Worm (Caenorhabditis elegans): ENCODE measurements around the gene end-3.

DNA sequence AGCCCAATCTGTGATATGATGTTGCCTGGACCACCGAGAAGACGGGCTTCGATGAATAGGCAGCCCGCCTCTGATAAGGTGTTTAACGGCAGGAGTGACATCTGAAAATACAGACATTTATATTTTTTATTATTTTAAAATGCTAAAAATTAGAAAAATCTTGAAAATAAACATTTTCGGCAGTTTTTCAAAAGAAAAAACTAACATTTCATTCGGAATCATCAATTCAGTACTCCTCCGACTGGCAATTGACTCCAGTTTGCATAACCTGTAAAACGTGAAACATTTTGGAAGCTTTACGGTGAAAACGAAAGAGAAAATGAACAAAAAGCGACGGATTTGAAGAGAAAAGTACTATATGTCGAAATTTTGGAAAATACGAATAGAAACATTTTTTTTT lies 8.7 kb upstream of the end-3 start, which contains the start of gene ric-7:
- TF ChIP-seq gei-8 (GFP tag; optimal IDR thresholded peaks at IDR 0.05) = no peak
- TF ChIP-seq jun-1 (tag; optimal IDR thresholded peaks at IDR 0.05) = no peak
- TF ChIP-seq R02D3.7 (tag; optimal IDR thresholded peaks at IDR 0.05) = no peak
- TF ChIP-seq ceh-32 (tag; optimal IDR thresholded peaks at IDR 0.05; ENCODE audit: poor library complexity) = no peak
- TF ChIP-seq nhr-77 (tag; optimal IDR thresholded peaks at IDR 0.05) = no peak
- no peak for TF ChIP-seq T26A8.4 (GFP tag; IDR thresholded peaks at IDR 0.05)
- TF ChIP-seq dmd-9 (GFP tag; IDR thresholded peaks at IDR 0.05) = no peak
- TF ChIP-seq lin-13 (GFP tag; optimal IDR thresholded peaks at IDR 0.05) = no peak
- no peak for TF ChIP-seq dpl-1 (GFP tag; optimal IDR thresholded peaks at IDR 0.05)
- TF ChIP-seq nhr-76 (tag; optimal IDR thresholded peaks at IDR 0.05) = no peak
